Worm (Caenorhabditis elegans): ENCODE results near the gene srw-14.

ce11 chrV:15230243-15230642 lies 4.5 kb downstream of the srw-14 start, which contains the start of gene srw-15:
- TF ChIP-seq lin-15B (tag; optimal IDR thresholded peaks at IDR 0.05) (no peak), nhr-11 (tag; optimal IDR thresholded peaks at IDR 0.05) (no peak), nhr-237 (tag; optimal IDR thresholded peaks at IDR 0.05) (no peak), fkh-10 (GFP tag; optimal IDR thresholded peaks at IDR 0.05) (no peak), unc-39 (tag; optimal IDR thresholded peaks at IDR 0.05) (no peak)
